Worm (Caenorhabditis elegans) whole organism, young adult: ENCODE results near the gene B0222.1.
A peak's percentile ranks its signal among the peaks of the same experiment; 100 is the strongest.

Experiments used
- C17E4.6 ChIP-seq: fragments of 200-800 bp; sonication (Bioruptor generic); IDR thresholded peaks from 2 replicates; pipeline ENCODE4 v1.3.6; 2022; ENCODE audit warnings: missing genetic modification reagents, missing genetic modification characterization, missing compliant biosample characterization
- D2030.7 ChIP-seq: fragments of 200-800 bp; sonication (Bioruptor generic); IDR thresholded peaks from 2 replicates; pipeline ENCODE4 v1.3.6; 2022; ENCODE audit warnings: missing genetic modification reagents, missing genetic modification characterization, missing compliant biosample characterization
- F22D6.2 ChIP-seq: sonication (generic microtip); optimal IDR thresholded peaks from 2 replicates; lab custom pipeline; 2016; ENCODE audit warnings: mild to moderate bottlenecking, missing genetic modification characterization, missing compliant biosample characterization
- F23B12.7 ChIP-seq: sonication (generic microtip); optimal IDR thresholded peaks from 2 replicates; lab custom pipeline; 2017; ENCODE audit warnings: missing genetic modification characterization, mild to moderate bottlenecking, missing compliant biosample characterization, antibody characterized with exemption, moderate library complexity; ENCODE audit not compliant: insufficient read depth
- F33H1.4 ChIP-seq: fragments of 200-800 bp; sonication (Bioruptor generic); IDR thresholded peaks from 2 replicates; pipeline ENCODE4 v1.3.6; 2022; ENCODE audit warnings: missing genetic modification reagents, missing genetic modification characterization, missing compliant biosample characterization
- F37B4.10 ChIP-seq: fragments of 200-800 bp; sonication (Bioruptor generic); IDR thresholded peaks from 2 replicates; pipeline ENCODE4 v1.3.6; 2022; ENCODE audit warnings: missing genetic modification characterization, missing compliant biosample characterization
- F57A8.1 ChIP-seq: fragments of 200-800 bp; sonication (Bioruptor generic); optimal IDR thresholded peaks from 2 replicates; lab custom pipeline; 2018; ENCODE audit warnings: mild to moderate bottlenecking, missing genetic modification characterization, moderate library complexity, missing compliant biosample characterization
- F57C9.4 ChIP-seq: sonication (generic microtip); optimal IDR thresholded peaks from 2 replicates; lab custom pipeline; 2017; ENCODE audit warnings: mild to moderate bottlenecking, missing genetic modification characterization, missing compliant biosample characterization
- Y53F4B.3 ChIP-seq: fragments of 200-800 bp; sonication (Bioruptor generic); IDR thresholded peaks from 2 replicates; pipeline ENCODE4 v1.3.6; 2022; ENCODE audit warnings: missing genetic modification reagents, missing genetic modification characterization, missing compliant biosample characterization
- Y53G8AR.9 ChIP-seq: fragments of 200-800 bp; sonication (Bioruptor generic); conservative IDR thresholded peaks from 2 replicates; pipeline ENCODE4 v1.3.6; 2022; ENCODE audit warnings: missing genetic modification reagents, missing genetic modification characterization, missing compliant biosample characterization
- Y79H2A.3 ChIP-seq: fragments of 200-800 bp; sonication (Bioruptor generic); conservative IDR thresholded peaks from 2 replicates; pipeline ENCODE4 v1.3.6; 2022; ENCODE audit warnings: missing genetic modification reagents, missing genetic modification characterization, missing compliant biosample characterization
- akir-1 ChIP-seq: fragments of 200-800 bp; sonication (Bioruptor generic); optimal IDR thresholded peaks from 2 replicates; lab custom pipeline; 2018; ENCODE audit warnings: mild to moderate bottlenecking, missing genetic modification characterization, moderate library complexity, missing compliant biosample characterization
- ama-1 ChIP-seq, 3 experiments: fragments of 150-350 bp in 1 of 3; sonication (generic microtip) in 2 of 3; optimal IDR thresholded peaks; 2 replicates each; lab custom pipeline; 2014 to 2018; ENCODE audit warnings: missing biosample characterization in 2 of 3, missing genetic modification characterization in 2 of 3, missing genetic modification reagents in 2 of 3
- aptf-2 ChIP-seq: fragments of 200-800 bp; sonication (Bioruptor generic); conservative IDR thresholded peaks from 2 replicates; pipeline ENCODE4 v1.3.6; 2022; ENCODE audit warnings: missing genetic modification reagents, missing genetic modification characterization, missing compliant biosample characterization
- aptf-3 ChIP-seq: fragments of 200-800 bp; sonication (Bioruptor generic); IDR thresholded peaks from 2 replicates; pipeline ENCODE4 v1.3.6; 2022; ENCODE audit warnings: missing genetic modification characterization, missing compliant biosample characterization
- atf-7 ChIP-seq: sonication (generic microtip); optimal IDR thresholded peaks from 2 replicates; lab custom pipeline; 2017; ENCODE audit warnings: mild to moderate bottlenecking, missing genetic modification characterization, missing compliant biosample characterization
- athp-1 ChIP-seq: sonication (generic microtip); optimal IDR thresholded peaks from 2 replicates; lab custom pipeline; 2017; ENCODE audit warnings: mild to moderate bottlenecking, missing genetic modification characterization, missing compliant biosample characterization
- bed-1 ChIP-seq: fragments of 200-800 bp; sonication (Bioruptor generic); IDR thresholded peaks from 2 replicates; pipeline ENCODE4 v1.3.6; 2022; ENCODE audit warnings: missing genetic modification reagents, missing genetic modification characterization, missing compliant biosample characterization
- bed-2 ChIP-seq: fragments of 200-800 bp; sonication (Bioruptor generic); IDR thresholded peaks from 2 replicates; pipeline ENCODE4 v1.3.6; 2022; ENCODE audit warnings: missing genetic modification reagents, missing genetic modification characterization, missing compliant biosample characterization
- cebp-1 ChIP-seq, 2 experiments: fragments of 200-800 bp in 1 of 2; sonication (Bioruptor generic) in 1 of 2; sonication (generic microtip) in 1 of 2; IDR thresholded peaks in 1 of 2; optimal IDR thresholded peaks in 1 of 2; 2 replicates each; pipeline versions ENCODE4 v1.3.6 to Lab custom; 2017 to 2022; ENCODE audit warnings: missing compliant biosample characterization in 2 of 2, missing genetic modification characterization in 2 of 2, mild to moderate bottlenecking in 1 of 2, missing genetic modification reagents in 1 of 2, moderate library complexity in 1 of 2
- ceh-27 ChIP-seq: fragments of 200-800 bp; sonication (Bioruptor generic); optimal IDR thresholded peaks from 2 replicates; lab custom pipeline; 2018; ENCODE audit warnings: mild to moderate bottlenecking, missing genetic modification characterization, moderate library complexity, missing compliant biosample characterization
- die-1 ChIP-seq: sonication (generic microtip); optimal IDR thresholded peaks from 2 replicates; lab custom pipeline; 2016; ENCODE audit warnings: missing genotype, mild to moderate bottlenecking, missing genetic modification characterization, missing compliant biosample characterization
- dpl-1 ChIP-seq: fragments of 150-350 bp; optimal IDR thresholded peaks from 2 replicates; lab custom pipeline; 2014; ENCODE audit warnings: missing biosample characterization, missing genetic modification reagents, missing genetic modification characterization
- efl-1 ChIP-seq: fragments of 150-350 bp; optimal IDR thresholded peaks from 2 replicates; lab custom pipeline; 2014; ENCODE audit warnings: missing biosample characterization, missing genetic modification reagents, missing genetic modification characterization
- hlh-26 ChIP-seq: fragments of 200-800 bp; sonication (Bioruptor generic); conservative IDR thresholded peaks from 2 replicates; pipeline ENCODE4 v1.3.6; 2022; ENCODE audit warnings: missing genetic modification reagents, missing genetic modification characterization, missing compliant biosample characterization
- hmg-20 ChIP-seq: fragments of 200-800 bp; sonication (Bioruptor generic); IDR thresholded peaks from 2 replicates; pipeline ENCODE4 v1.3.6; 2022; ENCODE audit warnings: missing genetic modification reagents, missing genetic modification characterization, missing compliant biosample characterization
- hsf-1 ChIP-seq: fragments of 200-800 bp; sonication (Bioruptor generic); IDR thresholded peaks from 2 replicates; pipeline ENCODE4 v1.3.6; 2022; ENCODE audit warnings: missing genetic modification reagents, missing genetic modification characterization, missing compliant biosample characterization
- lin-26 ChIP-seq: fragments of 200-800 bp; sonication (Bioruptor generic); IDR thresholded peaks from 2 replicates; pipeline ENCODE4 v1.3.6; 2022; ENCODE audit warnings: missing genetic modification reagents, missing genetic modification characterization, missing compliant biosample characterization
- madf-6 ChIP-seq: fragments of 200-800 bp; sonication (Bioruptor generic); IDR thresholded peaks from 2 replicates; pipeline ENCODE4 v1.3.6; 2022; ENCODE audit warnings: missing genetic modification reagents, missing genetic modification characterization, missing compliant biosample characterization
- mel-28 ChIP-seq: sonication (generic microtip); optimal IDR thresholded peaks from 2 replicates; lab custom pipeline; 2016; ENCODE audit warnings: borderline replicate concordance, mild to moderate bottlenecking, missing genetic modification characterization, missing compliant biosample characterization
- nhr-80 ChIP-seq: sonication (generic microtip); optimal IDR thresholded peaks from 2 replicates; lab custom pipeline; 2016; ENCODE audit warnings: missing genetic modification characterization, missing compliant biosample characterization
- snpc-1.3 ChIP-seq: sonication (generic microtip); optimal IDR thresholded peaks from 2 replicates; lab custom pipeline; 2017; ENCODE audit warnings: missing genetic modification characterization, mild to moderate bottlenecking, missing compliant biosample characterization, antibody characterized with exemption, moderate library complexity, missing genotype, missing genetic modification reagents; ENCODE audit not compliant: insufficient read depth
- tbp1 ChIP-seq: fragments of 200-800 bp; sonication (Bioruptor generic); optimal IDR thresholded peaks from 2 replicates; lab custom pipeline; 2018; ENCODE audit warnings: mild to moderate bottlenecking, missing genetic modification characterization, missing compliant biosample characterization
- unc-62 ChIP-seq: fragments of 150-350 bp; optimal IDR thresholded peaks from 2 replicates; lab custom pipeline; 2014; ENCODE audit warnings: missing biosample characterization, missing genetic modification reagents, missing genetic modification characterization
- xnd-1 ChIP-seq: sonication (generic microtip); optimal IDR thresholded peaks from 2 replicates; lab custom pipeline; 2016; ENCODE audit warnings: missing genotype, missing genetic modification reagents, missing genetic modification characterization, missing compliant biosample characterization
- zfh-2 ChIP-seq: fragments of 200-800 bp; sonication (Bioruptor generic); conservative IDR thresholded peaks from 2 replicates; pipeline ENCODE4 v1.3.6; 2022; ENCODE audit warnings: missing genetic modification reagents, missing genetic modification characterization, missing compliant biosample characterization
- ztf-25 ChIP-seq: fragments of 200-800 bp; sonication (Bioruptor generic); IDR thresholded peaks from 2 replicates; pipeline ENCODE4 v1.3.6; 2022; ENCODE audit warnings: missing genetic modification reagents, missing genetic modification characterization, missing compliant biosample characterization

Gene B0222.1

DNA sequence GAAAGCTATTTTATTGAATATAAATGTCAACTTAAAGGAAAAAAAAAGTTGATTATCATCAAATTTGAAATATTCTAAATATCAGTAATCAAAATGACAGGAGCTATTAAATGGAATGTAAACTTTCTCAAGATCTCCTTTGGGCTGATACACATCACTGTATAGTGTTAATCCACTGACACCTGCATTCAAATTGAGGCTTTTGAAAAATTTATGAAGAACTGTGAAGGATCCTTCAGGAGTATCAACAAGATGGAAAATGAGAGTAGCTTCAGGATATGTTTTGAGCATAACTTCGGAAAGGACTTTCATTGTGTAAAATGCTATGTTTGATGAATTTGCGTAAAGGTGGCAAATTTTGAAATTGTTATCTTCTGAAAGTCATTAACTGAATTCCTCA lies 36.8 kb upstream of the B0222.1 start (continued):
- TF ChIP-seq bed-2: no peak
- 0 out of 2 replicates have a peak, but pooled peaks have one; percentile 35 for TF ChIP-seq Y79H2A.3 (GFP tag; lab: Robert Waterston, UW)
- TF ChIP-seq Y53F4B.3: no peak
- no peak for TF ChIP-seq F22D6.2 (tag; lab: Kevin White, UChicago)
- peak; percentile 38; the same call in 1 of the 2 replicates for TF ChIP-seq Y53G8AR.9 (GFP tag; lab: Robert Waterston, UW)
- peak; percentile 12 for TF ChIP-seq tbp1 (GFP tag; lab: Kevin White, UChicago)
- TF ChIP-seq unc-62: no peak
- TF ChIP-seq F37B4.10 (GFP tag; lab: Robert Waterston, UW): no peak
- peak; percentile 20; the same call in 1 of the 2 replicates for TF ChIP-seq hsf-1 (GFP tag; lab: Robert Waterston, UW)
- TF ChIP-seq F57C9.4 (tag; lab: Kevin White, UChicago): no peak
- TF ChIP-seq cebp-1 (GFP tag; IDR thresholded peaks at IDR 0.05; lab: Robert Waterston, UW): no peak
- TF ChIP-seq cebp-1 (tag; optimal IDR thresholded peaks at IDR 0.05; lab: Kevin White, UChicago): peak; percentile 57
- TF ChIP-seq snpc-1.3 (tag; lab: Kevin White, UChicago): no peak
- TF ChIP-seq bed-1 (GFP tag; lab: Robert Waterston, UW): no peak
- no peak for TF ChIP-seq athp-1 (tag; lab: Kevin White, UChicago)

DNA sequence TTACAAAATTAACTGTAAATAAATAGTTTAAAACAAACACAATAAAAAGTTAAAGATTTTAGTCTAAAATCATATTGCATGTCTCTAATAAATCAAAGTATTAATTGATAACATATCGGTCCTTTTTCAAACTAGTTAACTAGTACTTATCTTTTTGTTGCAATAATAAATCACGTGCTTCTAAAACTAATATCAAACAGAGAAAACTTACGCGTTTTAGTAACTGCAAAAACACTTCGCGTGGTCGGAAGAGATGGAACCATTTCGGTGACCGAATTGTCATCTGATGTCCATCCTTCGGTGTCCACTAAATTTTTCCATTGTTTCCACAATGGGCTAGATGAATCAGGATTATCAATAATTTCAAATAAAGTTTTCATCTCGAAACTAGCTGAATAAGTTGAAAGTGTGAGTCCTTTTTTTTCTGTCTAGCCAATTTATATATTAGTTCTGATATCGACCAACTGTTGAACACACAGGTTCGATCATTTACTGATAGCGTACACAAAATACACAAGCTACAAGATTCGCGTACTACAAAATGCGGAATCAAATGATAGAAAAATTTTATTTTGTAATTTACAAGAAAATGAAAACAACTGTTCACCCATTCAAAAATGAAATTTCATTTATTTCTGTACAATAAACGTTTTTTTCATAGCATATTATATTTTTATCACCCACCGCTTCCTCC lies 35.6 kb upstream of the B0222.1 start, which contains the start of gene F21C10.9:
Gene F21C10.9 (minus strand): TSS at position 417 of the 694 bp plus-strand sequence.
- TF ChIP-seq madf-6 (GFP tag; lab: Robert Waterston, UW): no peak
- no peak for TF ChIP-seq F57A8.1 (GFP tag; lab: Kevin White, UChicago)
- no peak for TF ChIP-seq atf-7 (tag; lab: Kevin White, UChicago)
- TF ChIP-seq xnd-1 (tag; lab: Kevin White, UChicago): no peak
- TF ChIP-seq aptf-3: no peak
- no peak for TF ChIP-seq aptf-2 (GFP tag; lab: Robert Waterston, UW)
- no peak for TF ChIP-seq ceh-27 (GFP tag; lab: Kevin White, UChicago)
- no peak for TF ChIP-seq hlh-26
- TF ChIP-seq die-1: no peak
- no peak for TF ChIP-seq efl-1
- no peak for TF ChIP-seq snpc-1.3 (tag; lab: Kevin White, UChicago)

DNA sequence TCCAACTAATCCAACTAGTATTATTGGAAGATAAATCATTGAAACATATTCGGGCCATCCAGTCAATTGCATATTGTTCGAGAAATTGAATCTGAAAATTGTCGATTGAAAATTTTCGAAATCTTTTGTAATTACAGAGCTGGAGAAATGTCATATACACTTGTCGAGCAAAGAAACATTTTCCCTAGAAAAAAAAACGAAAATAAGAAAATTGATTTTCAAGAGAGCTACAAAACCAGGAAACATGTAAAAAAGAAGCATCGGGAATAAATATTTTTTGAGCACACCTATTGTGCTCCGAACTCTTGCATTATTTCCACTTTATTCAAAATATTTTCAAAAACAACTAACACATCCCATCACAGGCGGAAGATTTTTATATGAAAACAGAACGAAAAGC lies 33.0 kb upstream of the B0222.1 start, which contains the start of gene frpr-6:
Gene frpr-6 (minus strand): TSS at position 101 of the 400 bp plus-strand sequence.
- TF ChIP-seq ztf-25 (no peak), ama-1 (optimal IDR thresholded peaks at IDR 0.05; lab: Kevin White, UChicago) (no peak), ama-1 (GFP tag; optimal IDR thresholded peaks at IDR 0.05; lab: Kevin White, UChicago) (no peak), mel-28 (no peak), akir-1 (no peak), hmg-20 (GFP tag; lab: Robert Waterston, UW) (no peak), hsf-1 (GFP tag; lab: Robert Waterston, UW) (no peak), F23B12.7 (tag; lab: Kevin White, UChicago) (no peak), madf-6 (GFP tag; lab: Robert Waterston, UW) (no peak)

DNA sequence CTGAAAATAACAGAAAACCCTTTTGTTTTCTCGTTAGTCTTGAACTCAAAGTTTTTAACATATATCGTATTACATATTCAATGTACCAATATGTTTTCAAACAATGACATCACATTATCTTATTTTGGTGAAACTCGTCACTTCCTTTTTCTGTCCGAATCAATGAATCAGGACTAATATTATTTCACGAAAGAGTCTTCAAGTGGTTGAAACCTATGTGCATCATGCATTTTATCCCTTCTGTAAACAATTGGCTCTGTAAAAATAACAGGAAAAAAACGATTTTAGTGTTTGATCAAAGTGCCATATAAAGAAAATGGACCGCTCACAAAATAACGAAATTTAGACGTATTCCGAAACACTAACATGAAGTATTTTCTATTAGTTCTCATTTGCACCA lies 25.8 kb upstream of the B0222.1 start, which contains the start of gene F21C10.18:
Gene F21C10.18 (plus strand): TSS at position 301 of the 400 bp plus-strand sequence.
- no peak for TF ChIP-seq C17E4.6 (GFP tag; lab: Robert Waterston, UW)
- no peak for TF ChIP-seq lin-26 (GFP tag; lab: Robert Waterston, UW)
- TF ChIP-seq zfh-2 (GFP tag; lab: Robert Waterston, UW): no peak
- no peak for TF ChIP-seq F33H1.4
- no peak for TF ChIP-seq nhr-80 (tag; lab: Kevin White, UChicago)
- no peak for TF ChIP-seq D2030.7
- no peak for TF ChIP-seq dpl-1 (GFP tag; lab: Kevin White, UChicago)
- no peak for TF ChIP-seq F23B12.7 (tag; lab: Kevin White, UChicago)
